Worm (Caenorhabditis elegans) whole organism, L1 larva: ENCODE measurements around the gene srz-97.

ENCODE experiments used
- dpl-1 ChIP-seq, 3 experiments: fragments of 150-350 bp in 2 of 3; sonication (generic microtip) in 1 of 3; optimal IDR thresholded peaks; 2 replicates each; lab custom pipeline; 2014 to 2017; ENCODE audit warnings: missing biosample characterization in 3 of 3, missing genetic modification characterization in 3 of 3, missing genetic modification reagents in 3 of 3
- fkh-10 ChIP-seq: sonication (generic microtip); optimal IDR thresholded peaks from 2 replicates; lab custom pipeline; 2017; ENCODE audit warnings: missing biosample characterization, missing genetic modification reagents, missing genetic modification characterization
- fos-1 ChIP-seq: fragments of 150-350 bp; optimal IDR thresholded peaks from 2 replicates; lab custom pipeline; 2014; ENCODE audit warnings: missing biosample characterization, missing genetic modification characterization
- lin-39 ChIP-seq: fragments of 150-350 bp; optimal IDR thresholded peaks from 2 replicates; lab custom pipeline; 2014; ENCODE audit warnings: missing biosample characterization, missing genetic modification reagents, missing genetic modification characterization
- lir-3 ChIP-seq: sonication (generic microtip); optimal IDR thresholded peaks from 2 replicates; lab custom pipeline; 2016; ENCODE audit warnings: mild to moderate bottlenecking, missing genetic modification characterization, moderate library complexity, missing compliant biosample characterization; ENCODE audit not compliant: poor library complexity
- nhr-12 ChIP-seq: sonication (generic microtip); optimal IDR thresholded peaks from 2 replicates; lab custom pipeline; 2017; ENCODE audit warnings: missing biosample characterization, missing genetic modification characterization
- nhr-76 ChIP-seq: sonication (generic microtip); optimal IDR thresholded peaks from 2 replicates; lab custom pipeline; 2017; ENCODE audit warnings: missing biosample characterization, missing genetic modification characterization
- skn-1 ChIP-seq: fragments of 150-350 bp; optimal IDR thresholded peaks from 2 replicates; lab custom pipeline; 2014; ENCODE audit warnings: missing biosample characterization, missing genetic modification characterization
- sup-37 ChIP-seq: fragments of 200-800 bp; sonication (Bioruptor generic); optimal IDR thresholded peaks from 2 replicates; lab custom pipeline; 2018; ENCODE audit warnings: mild to moderate bottlenecking, missing genetic modification characterization, missing compliant biosample characterization
- unc-62 ChIP-seq: fragments of 150-350 bp; optimal IDR thresholded peaks from 2 replicates; lab custom pipeline; 2014; ENCODE audit warnings: missing biosample characterization, missing genetic modification reagents, missing genetic modification characterization
- zip-4 ChIP-seq: fragments of 200-800 bp; sonication (Bioruptor generic); optimal IDR thresholded peaks from 2 replicates; lab custom pipeline; 2018; ENCODE audit warnings: mild to moderate bottlenecking, missing genetic modification characterization, moderate library complexity, missing compliant biosample characterization

- TF ChIP-seq fos-1 (no peak), sup-37 (GFP tag; lab: Kevin White, UChicago) (no peak), nhr-76 (tag; lab: Kevin White, UChicago) (no peak), lir-3 (tag; lab: Kevin White, UChicago) (no peak), skn-1 (tag; lab: Kevin White, UChicago) (no peak), dpl-1 (GFP tag; optimal IDR thresholded peaks at IDR 0.05; lab: Kevin White, UChicago) (no peak), nhr-12 (no peak), lin-39 (no peak), unc-62 (GFP tag; lab: Kevin White, UChicago) (no peak), zip-4 (GFP tag; lab: Kevin White, UChicago) (no peak), fkh-10 (GFP tag; lab: Kevin White, UChicago) (no peak)
Observed at ce11 chrV:14433584-14433983, 34.5 kb downstream of the srz-97 start.
